Worm (Caenorhabditis elegans) whole organism, L2 larva: Measurements from ENCODE around the gene R02D5.3.

Experiments used
- C34F6.9 ChIP-seq: fragments of 150-350 bp; optimal IDR thresholded peaks from 2 replicates; lab custom pipeline; 2014; ENCODE audit warnings: missing biosample characterization, missing genetic modification characterization
- F13H6.1 ChIP-seq: sonication (generic microtip); optimal IDR thresholded peaks from 2 replicates; lab custom pipeline; 2016; ENCODE audit warnings: missing genetic modification characterization, missing compliant biosample characterization
- R02D3.7 ChIP-seq: fragments of 150-350 bp; optimal IDR thresholded peaks from 2 replicates; lab custom pipeline; 2014; ENCODE audit warnings: missing biosample characterization, missing genetic modification characterization
- Y55F3AM.14 ChIP-seq: fragments of 200-800 bp; sonication (Bioruptor generic); optimal IDR thresholded peaks from 2 replicates; lab custom pipeline; 2018; ENCODE audit warnings: mild to moderate bottlenecking, missing genetic modification characterization, missing compliant biosample characterization
- ZK546.5 ChIP-seq: sonication (generic microtip); optimal IDR thresholded peaks from 2 replicates; lab custom pipeline; 2017; ENCODE audit warnings: missing biosample characterization, missing genetic modification characterization
- alr-1 ChIP-seq: fragments of 150-350 bp; optimal IDR thresholded peaks from 2 replicates; lab custom pipeline; 2014; ENCODE audit warnings: missing biosample characterization, missing genetic modification characterization
- aly-2 ChIP-seq: fragments of 150-350 bp; optimal IDR thresholded peaks from 2 replicates; lab custom pipeline; 2014; ENCODE audit warnings: missing biosample characterization, missing genetic modification characterization
- blmp-1 ChIP-seq: sonication (generic microtip); optimal IDR thresholded peaks from 2 replicates; lab custom pipeline; 2017; ENCODE audit warnings: missing genetic modification characterization, mild to moderate bottlenecking, missing compliant biosample characterization, antibody characterized with exemption, moderate library complexity; ENCODE audit not compliant: insufficient read depth
- ceh-16 ChIP-seq: fragments of 150-350 bp; optimal IDR thresholded peaks from 2 replicates; lab custom pipeline; 2014; ENCODE audit warnings: missing biosample characterization, missing genetic modification characterization
- ceh-82 ChIP-seq: fragments of 150-350 bp; optimal IDR thresholded peaks from 2 replicates; lab custom pipeline; 2014; ENCODE audit warnings: missing biosample characterization, missing genetic modification characterization
- crh-2 ChIP-seq: sonication (generic microtip); optimal IDR thresholded peaks from 2 replicates; lab custom pipeline; 2017; ENCODE audit warnings: missing biosample characterization, missing genetic modification characterization
- egl-27 ChIP-seq: sonication (generic microtip); optimal IDR thresholded peaks from 3 replicates; lab custom pipeline; 2017; ENCODE audit warnings: missing biosample characterization, missing genetic modification reagents, missing genetic modification characterization
- elt-3 ChIP-seq: sonication (generic microtip); optimal IDR thresholded peaks from 2 replicates; lab custom pipeline; 2017; ENCODE audit warnings: missing biosample characterization, missing genetic modification characterization
- fos-1 ChIP-seq: fragments of 150-350 bp; optimal IDR thresholded peaks from 2 replicates; lab custom pipeline; 2014; ENCODE audit warnings: missing biosample characterization, missing genetic modification characterization
- gmeb-1 ChIP-seq: fragments of 150-350 bp; optimal IDR thresholded peaks from 2 replicates; lab custom pipeline; 2014; ENCODE audit warnings: missing biosample characterization, missing genetic modification characterization
- lin-11 ChIP-seq: fragments of 150-350 bp; sonication (generic microtip); optimal IDR thresholded peaks from 2 replicates; lab custom pipeline; 2014; ENCODE audit warnings: missing biosample characterization, missing genetic modification characterization, inconsistent platforms, mixed read lengths
- lin-39 ChIP-seq: fragments of 150-350 bp; optimal IDR thresholded peaks from 2 replicates; lab custom pipeline; 2014; ENCODE audit warnings: missing biosample characterization, missing genetic modification reagents, missing genetic modification characterization
- lsy-2 ChIP-seq, 2 experiments: fragments of 150-350 bp in 1 of 2; sonication (generic microtip) in 1 of 2; optimal IDR thresholded peaks; 2 replicates each; lab custom pipeline; 2014 to 2017; ENCODE audit warnings: missing biosample characterization in 2 of 2, missing genetic modification characterization in 2 of 2
- mab-5 ChIP-seq: fragments of 150-350 bp; optimal IDR thresholded peaks from 2 replicates; lab custom pipeline; 2014; ENCODE audit warnings: missing biosample characterization, missing genetic modification characterization
- mbf-1 ChIP-seq: sonication (generic microtip); optimal IDR thresholded peaks from 2 replicates; lab custom pipeline; 2017; ENCODE audit warnings: missing biosample characterization, missing genetic modification characterization
- nhr-10 ChIP-seq: sonication (generic microtip); optimal IDR thresholded peaks from 2 replicates; lab custom pipeline; 2017; ENCODE audit warnings: missing biosample characterization, missing genetic modification characterization
- nhr-11 ChIP-seq: fragments of 150-350 bp; optimal IDR thresholded peaks from 2 replicates; lab custom pipeline; 2014; ENCODE audit warnings: missing biosample characterization, missing genetic modification characterization
- nhr-12 ChIP-seq: fragments of 150-350 bp; optimal IDR thresholded peaks from 2 replicates; lab custom pipeline; 2014; ENCODE audit warnings: missing biosample characterization, missing genetic modification characterization
- nhr-21 ChIP-seq: fragments of 150-350 bp; optimal IDR thresholded peaks from 2 replicates; lab custom pipeline; 2014; ENCODE audit warnings: missing biosample characterization, missing genetic modification characterization
- nhr-23 ChIP-seq: fragments of 150-350 bp; optimal IDR thresholded peaks from 2 replicates; lab custom pipeline; 2014; ENCODE audit warnings: missing biosample characterization, missing genetic modification reagents, missing genetic modification characterization
- nhr-25 ChIP-seq: fragments of 150-350 bp; sonication (generic microtip); optimal IDR thresholded peaks from 3 replicates; lab custom pipeline; 2014; ENCODE audit warnings: missing biosample characterization, missing genetic modification characterization
- nhr-6 ChIP-seq: fragments of 150-350 bp; optimal IDR thresholded peaks from 2 replicates; lab custom pipeline; 2014; ENCODE audit warnings: missing biosample characterization, missing genetic modification characterization
- peb-1 ChIP-seq: fragments of 150-350 bp; optimal IDR thresholded peaks from 2 replicates; lab custom pipeline; 2014; ENCODE audit warnings: missing biosample characterization, missing genetic modification characterization
- sem-4 ChIP-seq: fragments of 150-350 bp; optimal IDR thresholded peaks from 2 replicates; lab custom pipeline; 2014; ENCODE audit warnings: missing biosample characterization, missing genetic modification reagents, missing genetic modification characterization
- skn-1 ChIP-seq: sonication (generic microtip); optimal IDR thresholded peaks from 2 replicates; lab custom pipeline; 2017; ENCODE audit warnings: missing biosample characterization, missing genetic modification characterization
- sma-3 ChIP-seq: sonication (generic microtip); optimal IDR thresholded peaks from 2 replicates; lab custom pipeline; 2016; ENCODE audit warnings: missing genetic modification reagents, missing genetic modification characterization, missing compliant biosample characterization
- snpc-4 ChIP-seq: fragments of 150-350 bp; optimal IDR thresholded peaks from 2 replicates; lab custom pipeline; 2014; ENCODE audit warnings: missing biosample characterization, missing genetic modification characterization
- unc-55 ChIP-seq: fragments of 150-350 bp; sonication (generic microtip); optimal IDR thresholded peaks from 3 replicates; lab custom pipeline; 2014; ENCODE audit warnings: missing biosample characterization, missing genetic modification reagents, missing genetic modification characterization
- unc-62 ChIP-seq: fragments of 150-350 bp; optimal IDR thresholded peaks from 2 replicates; lab custom pipeline; 2014; ENCODE audit warnings: missing biosample characterization, missing genetic modification reagents, missing genetic modification characterization
- zag-1 ChIP-seq: fragments of 150-350 bp; optimal IDR thresholded peaks from 2 replicates; lab custom pipeline; 2014; ENCODE audit warnings: missing biosample characterization, missing genetic modification characterization
- ztf-1 ChIP-seq: fragments of 200-800 bp; sonication (Bioruptor generic); conservative IDR thresholded peaks from 2 replicates; pipeline ENCODE4 v1.3.6; 2022; ENCODE audit warnings: missing genetic modification characterization, missing compliant biosample characterization
- ztf-4 ChIP-seq: fragments of 150-350 bp; optimal IDR thresholded peaks from 2 replicates; lab custom pipeline; 2014; ENCODE audit warnings: missing biosample characterization, missing genetic modification characterization

R02D5.3 gene

DNA sequence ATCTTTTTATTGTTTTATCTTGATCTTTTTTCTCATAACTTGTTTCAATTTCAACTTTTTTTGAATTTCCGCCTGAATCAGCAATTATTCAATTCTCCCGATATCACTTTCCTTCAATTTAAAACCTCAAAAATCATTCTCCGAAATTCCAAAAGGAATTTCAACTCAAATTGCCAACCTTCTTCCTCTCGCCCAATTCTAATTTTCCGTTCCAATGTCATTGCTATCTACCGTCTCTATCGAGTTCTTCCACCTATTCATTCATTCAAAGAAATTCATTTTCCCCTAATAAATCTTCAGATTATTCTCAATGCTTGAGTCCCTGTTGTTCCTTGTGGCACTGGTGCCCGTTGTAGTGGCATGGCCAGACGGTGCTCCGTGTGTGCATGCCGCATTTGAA lies 42.1 kb upstream of the R02D5.3 start, which contains the start of gene F23B12.4:
Gene F23B12.4, plus strand, starts transcription at position 301 of the 400 bp plus-strand sequence.
- TF ChIP-seq lin-11 (tag; lab: Kevin White, UChicago) (no peak), sem-4 (tag; lab: Kevin White, UChicago) (no peak), nhr-12 (tag; lab: Kevin White, UChicago) (no peak), nhr-25 (tag; lab: Kevin White, UChicago) (no peak), peb-1 (tag; lab: Kevin White, UChicago) (no peak), blmp-1 (no peak), egl-27 (no peak)

DNA sequence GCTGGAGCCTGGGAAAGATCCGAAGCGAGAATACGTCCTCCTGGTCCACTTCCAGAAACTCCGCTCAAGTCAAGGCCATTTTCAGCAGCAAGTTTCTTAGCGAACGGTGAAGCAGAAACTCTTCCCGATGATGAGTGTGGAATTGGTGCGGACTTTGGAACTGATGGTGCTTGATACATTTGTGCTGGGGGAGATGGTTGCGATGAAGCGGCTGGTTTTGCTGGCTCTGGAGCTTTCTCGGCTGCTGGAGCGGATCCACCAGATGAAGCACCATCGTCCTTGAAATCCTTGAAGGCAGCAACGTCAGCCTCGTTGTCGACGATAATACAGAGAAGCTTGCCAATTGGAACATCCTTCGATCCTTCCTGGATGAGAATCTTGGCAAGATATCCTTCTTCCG lies 36.5 kb upstream of the R02D5.3 start:
- no peak for TF ChIP-seq C34F6.9 (tag; lab: Kevin White, UChicago)
- no peak for TF ChIP-seq nhr-11 (tag; lab: Kevin White, UChicago)
- no peak for TF ChIP-seq lin-11 (tag; lab: Kevin White, UChicago)
- TF ChIP-seq Y55F3AM.14 (GFP tag; lab: Kevin White, UChicago) = no peak
- no peak for TF ChIP-seq skn-1

DNA sequence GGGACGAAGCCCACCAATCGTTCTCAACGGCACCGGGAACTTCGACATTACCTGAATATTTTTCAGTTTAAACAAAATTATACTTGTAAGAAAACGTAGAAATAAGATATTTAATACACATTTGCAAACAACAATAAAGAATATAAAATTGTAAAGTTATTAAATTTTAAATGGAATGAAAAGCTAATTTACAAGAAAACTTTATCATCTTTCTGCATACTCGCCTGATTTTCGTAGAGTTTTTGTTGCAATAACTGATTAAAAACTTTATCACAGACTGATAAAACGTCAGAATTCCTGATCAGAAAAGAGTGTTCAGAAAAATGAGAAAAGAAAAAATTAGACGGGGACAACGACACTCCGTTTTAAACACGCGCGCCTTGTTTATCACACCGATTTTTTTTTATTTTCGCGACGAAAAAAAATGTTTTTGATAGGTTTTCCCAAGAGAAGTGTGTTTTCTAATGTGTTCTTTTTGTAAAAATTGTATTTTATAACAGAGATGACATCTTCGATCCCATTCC lies 35.7 kb upstream of the R02D5.3 start, which contains the start of the genes dlat-1 and fntb-1:
Gene dlat-1, minus strand, starts transcription at position 51 of the 524 bp plus-strand sequence.
Gene fntb-1, plus strand, starts transcription at position 412 of the 524 bp plus-strand sequence.
- no peak for TF ChIP-seq aly-2 (tag; lab: Kevin White, UChicago)
- no peak for TF ChIP-seq blmp-1
- peak; percentile 80 for TF ChIP-seq fos-1 (tag; lab: Kevin White, UChicago)
- TF ChIP-seq crh-2 (tag; lab: Kevin White, UChicago) = peak; percentile 8
- no peak for TF ChIP-seq ztf-1 (GFP tag; lab: Robert Waterston, UW)
- TF ChIP-seq skn-1 = no peak
- no peak for TF ChIP-seq nhr-6 (tag; lab: Kevin White, UChicago)
- TF ChIP-seq mbf-1 (tag; lab: Kevin White, UChicago) = no peak
- no peak for TF ChIP-seq ceh-16
- TF ChIP-seq nhr-12 (tag; lab: Kevin White, UChicago) = no peak
- no peak for TF ChIP-seq nhr-23 (tag; lab: Kevin White, UChicago)
- TF ChIP-seq nhr-11 (tag; lab: Kevin White, UChicago) = no peak
- no peak for TF ChIP-seq zag-1
- TF ChIP-seq R02D3.7 = no peak
- no peak for TF ChIP-seq ztf-4
- TF ChIP-seq lsy-2 (tag; optimal IDR thresholded peaks at IDR 0.05; lab: Kevin White, UChicago) = no peak
- TF ChIP-seq lin-39 (tag; lab: Kevin White, UChicago) = no peak
- TF ChIP-seq alr-1 = no peak
- TF ChIP-seq nhr-10 (tag; lab: Kevin White, UChicago) = no peak
- TF ChIP-seq elt-3 (tag; lab: Kevin White, UChicago) = no peak
- TF ChIP-seq F13H6.1 (tag; lab: Kevin White, UChicago) = no peak
- peak; percentile 10 for TF ChIP-seq gmeb-1 (tag; lab: Kevin White, UChicago)
- TF ChIP-seq ZK546.5 = no peak
- no peak for TF ChIP-seq nhr-25 (tag; lab: Kevin White, UChicago)
- TF ChIP-seq Y55F3AM.14 (GFP tag; lab: Kevin White, UChicago) = no peak
- no peak for TF ChIP-seq unc-62
- no peak for TF ChIP-seq mab-5 (tag; lab: Kevin White, UChicago)
- no peak for TF ChIP-seq snpc-4 (tag; lab: Kevin White, UChicago)
- no peak for TF ChIP-seq sma-3
- peak; percentile 9 for TF ChIP-seq unc-55 (GFP tag; lab: Kevin White, UChicago)
- no peak for TF ChIP-seq egl-27

DNA sequence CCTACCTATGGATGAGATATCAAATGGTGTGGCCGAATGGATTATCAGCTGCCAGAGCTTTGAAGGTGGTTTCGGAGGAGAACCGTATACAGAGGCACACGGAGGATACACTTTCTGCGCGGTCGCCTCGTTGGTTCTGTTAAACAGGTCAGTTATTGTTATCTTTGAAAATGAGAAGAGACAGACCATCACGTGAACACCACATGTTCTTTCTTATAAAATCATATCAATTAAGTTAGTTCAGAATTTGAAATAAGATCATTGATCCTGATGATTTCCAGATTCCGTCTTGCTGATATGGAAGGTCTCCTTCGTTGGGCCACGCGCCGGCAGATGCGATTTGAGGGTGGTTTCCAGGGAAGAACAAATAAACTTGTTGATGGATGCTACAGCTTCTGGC lies 34.3 kb upstream of the R02D5.3 start:
- TF ChIP-seq nhr-11 (tag; lab: Kevin White, UChicago) (no peak), nhr-21 (tag; lab: Kevin White, UChicago) (peak; percentile 35)

DNA sequence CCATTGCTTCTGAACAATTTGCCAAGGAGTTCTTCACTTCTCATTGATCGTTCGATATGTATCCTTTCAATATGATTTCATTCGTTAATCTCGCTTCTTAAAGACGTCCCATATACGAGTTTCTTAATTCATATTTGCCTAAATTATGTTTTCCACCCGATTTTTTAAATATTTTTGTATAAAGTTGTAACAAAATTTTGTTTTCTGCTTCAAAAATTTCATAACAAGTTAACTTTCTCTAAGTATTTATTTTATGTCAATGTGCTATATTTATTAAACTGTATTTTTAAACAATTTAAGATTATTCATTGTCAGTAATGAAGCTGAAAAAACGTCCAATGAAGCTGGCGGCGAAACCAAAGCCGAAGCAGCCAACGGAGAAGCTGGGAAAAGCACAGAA lies 33.6 kb upstream of the R02D5.3 start, which contains the start of gene F23B12.7:
Gene F23B12.7, plus strand, starts transcription at position 301 of the 400 bp plus-strand sequence.
- no peak for TF ChIP-seq snpc-4 (tag; lab: Kevin White, UChicago)
- no peak for TF ChIP-seq aly-2 (tag; lab: Kevin White, UChicago)
- TF ChIP-seq unc-62 = no peak
- TF ChIP-seq nhr-21 (tag; lab: Kevin White, UChicago) = no peak
- TF ChIP-seq mbf-1 (tag; lab: Kevin White, UChicago) = no peak
- TF ChIP-seq nhr-6 (tag; lab: Kevin White, UChicago) = no peak
- TF ChIP-seq ceh-82 = no peak
- TF ChIP-seq, all 48 proteins: peak for 0
